Fruit fly (Drosophila melanogaster) whole organism, embryonic: ENCODE data around the gene CG31898.

ENCODE experiments used
- Asciz ChIP-seq: fragments of 200-800 bp; sonication (Bioruptor generic); optimal IDR thresholded peaks from 2 replicates; lab custom pipeline; 2017; ENCODE audit warnings: missing biosample characterization, mild to moderate bottlenecking, missing genetic modification characterization, missing genetic modification reagents
- Atf-2 ChIP-seq: fragments of 200-800 bp; sonication (Bioruptor generic); optimal IDR thresholded peaks from 2 replicates; lab custom pipeline; 2016; ENCODE audit warnings: missing biosample characterization, missing genetic modification characterization
- Bdp1 ChIP-seq: fragments of 200-800 bp; sonication (Bioruptor generic); optimal IDR thresholded peaks from 3 replicates; lab custom pipeline; 2016; ENCODE audit warnings: missing biosample characterization, missing genetic modification characterization
- CG11085 ChIP-seq: fragments of 200-800 bp; sonication (Bioruptor generic); IDR thresholded peaks from 2 replicates; pipeline ENCODE4 v1.3.6; 2022; ENCODE audit warnings: missing biosample characterization, missing genetic modification characterization
- CG15073 ChIP-seq: fragments of 200-800 bp; sonication (Bioruptor generic); optimal IDR thresholded peaks from 2 replicates; lab custom pipeline; 2016; ENCODE audit warnings: missing biosample characterization, missing genetic modification characterization
- CG16779 ChIP-seq: fragments of 200-800 bp; sonication (Bioruptor generic); IDR thresholded peaks from 2 replicates; pipeline ENCODE4 v1.3.6; 2022; ENCODE audit warnings: missing biosample characterization, missing genetic modification characterization
- CG16813 ChIP-seq: fragments of 200-800 bp; sonication (Bioruptor generic); IDR thresholded peaks from 3 replicates; pipeline ENCODE4 v1.3.6; 2022; ENCODE audit warnings: missing biosample characterization, missing genetic modification characterization; ENCODE audit not compliant: partially characterized antibody
- CG18011 ChIP-seq: fragments of 200-800 bp; sonication (Bioruptor generic); optimal IDR thresholded peaks from 2 replicates; lab custom pipeline; 2017; ENCODE audit warnings: missing biosample characterization, missing genetic modification characterization, mild to moderate bottlenecking, moderate library complexity, missing genotype
- CG2678 ChIP-seq: fragments of 200-800 bp; sonication (Bioruptor generic); optimal IDR thresholded peaks from 3 replicates; lab custom pipeline; 2019; ENCODE audit warnings: missing biosample characterization, mild to moderate bottlenecking, missing genetic modification characterization, moderate library complexity
- CG30403 ChIP-seq: fragments of 200-800 bp; sonication (Bioruptor generic); optimal IDR thresholded peaks from 3 replicates; lab custom pipeline; 2016; ENCODE audit warnings: missing biosample characterization, missing genetic modification characterization
- CG3065 ChIP-seq: fragments of 200-800 bp; sonication (Bioruptor generic); optimal IDR thresholded peaks from 2 replicates; lab custom pipeline; 2016; ENCODE audit warnings: missing biosample characterization, missing genetic modification characterization
- CG34422 ChIP-seq: fragments of 200-800 bp; sonication (Bioruptor generic); IDR thresholded peaks from 3 replicates; pipeline ENCODE4 v1.3.6; 2022; ENCODE audit warnings: missing biosample characterization, missing genetic modification characterization
- CG3995 ChIP-seq: fragments of 200-800 bp; sonication (Bioruptor generic); optimal IDR thresholded peaks from 3 replicates; lab custom pipeline; 2016; ENCODE audit warnings: missing biosample characterization, missing genetic modification characterization
- CG6272 ChIP-seq: fragments of 200-800 bp; sonication (Bioruptor generic); IDR thresholded peaks from 2 replicates; pipeline ENCODE4 v1.3.6; 2022; ENCODE audit warnings: missing biosample characterization, missing genetic modification characterization
- CG6765 ChIP-seq: fragments of 200-800 bp; sonication (Bioruptor generic); optimal IDR thresholded peaks from 3 replicates; lab custom pipeline; 2017; ENCODE audit warnings: missing biosample characterization, mild to moderate bottlenecking, missing genetic modification characterization
- CG7372 ChIP-seq: fragments of 200-800 bp; sonication (Bioruptor generic); IDR thresholded peaks from 2 replicates; pipeline ENCODE4 v1.3.6; 2022; ENCODE audit warnings: missing biosample characterization, missing genetic modification characterization
- CG7839 ChIP-seq: fragments of 200-800 bp; sonication (Bioruptor generic); optimal IDR thresholded peaks from 3 replicates; lab custom pipeline; 2018; ENCODE audit warnings: missing biosample characterization, mild to moderate bottlenecking, missing genetic modification characterization, moderate library complexity
- Dbx ChIP-seq: fragments of 200-800 bp; sonication (Bioruptor generic); IDR thresholded peaks from 3 replicates; pipeline ENCODE4 v1.3.6; 2022; ENCODE audit warnings: missing biosample characterization, missing genetic modification characterization
- Deaf1 ChIP-seq: fragments of 200-800 bp; optimal IDR thresholded peaks from 3 replicates; lab custom pipeline; 2019; ENCODE audit warnings: missing biosample characterization, mild to moderate bottlenecking, missing genetic modification characterization, moderate library complexity
- Dll ChIP-seq: fragments of 200-800 bp; sonication (Bioruptor generic); IDR thresholded peaks from 4 replicates; pipeline ENCODE4 v1.3.6; 2022; ENCODE audit warnings: missing biosample characterization, missing genetic modification characterization; ENCODE audit not compliant: partially characterized antibody
- Doc2 ChIP-seq: fragments of 200-800 bp; sonication (Bioruptor generic); IDR thresholded peaks from 2 replicates; pipeline ENCODE4 v1.3.6; 2022; ENCODE audit warnings: missing biosample characterization, missing genetic modification characterization
- E2f1 ChIP-seq: fragments of 200-800 bp; sonication (Bioruptor generic); IDR thresholded peaks from 2 replicates; pipeline ENCODE4 v1.3.6; 2022; ENCODE audit warnings: missing biosample characterization, missing genetic modification characterization
- Fer2 ChIP-seq: fragments of 200-800 bp; sonication (Bioruptor generic); optimal IDR thresholded peaks from 2 replicates; lab custom pipeline; 2018; ENCODE audit warnings: missing biosample characterization, mild to moderate bottlenecking, missing genetic modification characterization, moderate library complexity
- HLH3B ChIP-seq: fragments of 200-800 bp; sonication (Bioruptor generic); IDR thresholded peaks from 2 replicates; pipeline ENCODE4 v1.3.6; 2022; ENCODE audit warnings: missing biosample characterization, missing genetic modification characterization
- HLHmδ ChIP-seq: fragments of 200-800 bp; sonication (Bioruptor generic); optimal IDR thresholded peaks from 2 replicates; lab custom pipeline; 2018; ENCODE audit warnings: missing biosample characterization, mild to moderate bottlenecking, missing genetic modification characterization, moderate library complexity
- HmgD ChIP-seq: fragments of 200-800 bp; sonication (Bioruptor generic); optimal IDR thresholded peaks from 3 replicates; lab custom pipeline; 2016; ENCODE audit warnings: missing biosample characterization, missing genetic modification characterization
- Mad ChIP-seq: fragments of 200-800 bp; sonication (Bioruptor generic); optimal IDR thresholded peaks from 2 replicates; lab custom pipeline; 2016; ENCODE audit warnings: missing biosample characterization, missing genetic modification characterization
- NC2α ChIP-seq: fragments of 200-800 bp; sonication (Bioruptor generic); optimal IDR thresholded peaks from 2 replicates; lab custom pipeline; 2016; ENCODE audit warnings: missing biosample characterization, missing genetic modification characterization
- Nf-YC ChIP-seq: fragments of 200-800 bp; optimal IDR thresholded peaks from 3 replicates; lab custom pipeline; 2019; ENCODE audit warnings: missing biosample characterization, mild to moderate bottlenecking, missing genetic modification characterization, moderate library complexity
- Spps ChIP-seq: fragments of 200-800 bp; sonication (Bioruptor generic); optimal IDR thresholded peaks from 2 replicates; lab custom pipeline; 2018; ENCODE audit warnings: missing biosample characterization, mild to moderate bottlenecking, missing genetic modification characterization
- Trl ChIP-seq, 3 experiments: fragments of >200 bp in 2 of 3; fragments of 200-800 bp in 1 of 3; sonication (Bioruptor generic) in 1 of 3; optimal IDR thresholded peaks; 2 replicates in 1 of 3; 3 replicates in 2 of 3; lab custom pipeline; 2016 to 2017; ENCODE audit warnings: missing biosample characterization in 1 of 3, missing genetic modification characterization in 1 of 3
- ab ChIP-seq: fragments of 200-800 bp; sonication (Bioruptor generic); optimal IDR thresholded peaks from 2 replicates; lab custom pipeline; 2016; ENCODE audit warnings: missing biosample characterization, missing genetic modification characterization
- ash1 ChIP-seq: fragments of 200-800 bp; sonication (Bioruptor generic); optimal IDR thresholded peaks from 2 replicates; lab custom pipeline; 2018; ENCODE audit warnings: missing biosample characterization, mild to moderate bottlenecking, missing genetic modification characterization
- ato ChIP-seq: fragments of 200-800 bp; sonication (Bioruptor generic); IDR thresholded peaks from 2 replicates; pipeline ENCODE4 v1.3.6; 2022; ENCODE audit warnings: missing biosample characterization, missing genetic modification characterization; ENCODE audit not compliant: partially characterized antibody
- cas ChIP-seq: fragments of 200-800 bp; sonication (Bioruptor generic); IDR thresholded peaks from 2 replicates; pipeline ENCODE4 v1.3.6; 2022; ENCODE audit warnings: missing biosample characterization, missing genetic modification characterization
- ci ChIP-seq: fragments of 200-800 bp; sonication (Bioruptor generic); IDR thresholded peaks from 3 replicates; pipeline ENCODE4 v1.3.6; 2022; ENCODE audit warnings: missing biosample characterization, missing genetic modification characterization
- croc ChIP-seq: fragments of 200-800 bp; sonication (Bioruptor generic); conservative IDR thresholded peaks from 3 replicates; pipeline ENCODE4 v1.3.6; 2022; ENCODE audit warnings: missing biosample characterization, missing genetic modification characterization
- danr ChIP-seq: fragments of 200-800 bp; sonication (Bioruptor generic); IDR thresholded peaks from 2 replicates; pipeline ENCODE4 v1.3.6; 2022; ENCODE audit warnings: missing biosample characterization, missing genetic modification characterization
- hbn ChIP-seq: fragments of 200-800 bp; sonication (Bioruptor generic); IDR thresholded peaks from 2 replicates; pipeline ENCODE4 v1.3.6; 2022; ENCODE audit warnings: missing biosample characterization, missing genetic modification characterization; ENCODE audit not compliant: partially characterized antibody
- odd ChIP-seq: fragments of 200-800 bp; sonication (Bioruptor generic); optimal IDR thresholded peaks from 2 replicates; lab custom pipeline; 2017; ENCODE audit warnings: missing biosample characterization, mild to moderate bottlenecking, missing genetic modification characterization
- peb ChIP-seq: fragments of 200-800 bp; sonication (Bioruptor generic); IDR thresholded peaks from 2 replicates; pipeline ENCODE4 v1.3.6; 2022; ENCODE audit warnings: missing biosample characterization, missing genetic modification characterization
- pnt ChIP-seq: fragments of 200-800 bp; sonication (Bioruptor generic); optimal IDR thresholded peaks from 3 replicates; lab custom pipeline; 2016; ENCODE audit warnings: missing biosample characterization, missing genetic modification characterization
- rib ChIP-seq: fragments of 200-800 bp; sonication (Bioruptor generic); IDR thresholded peaks from 2 replicates; pipeline ENCODE4 v1.3.6; 2022; ENCODE audit warnings: missing biosample characterization, missing genetic modification characterization
- row ChIP-seq: fragments of 200-800 bp; sonication (Bioruptor generic); IDR thresholded peaks from 3 replicates; pipeline ENCODE4 v1.3.6; 2022; ENCODE audit warnings: missing biosample characterization, missing genetic modification characterization
- sim ChIP-seq: fragments of 200-800 bp; sonication (Bioruptor generic); IDR thresholded peaks from 2 replicates; pipeline ENCODE4 v1.3.6; 2022; ENCODE audit warnings: missing biosample characterization, missing genetic modification characterization
- slbo ChIP-seq: fragments of 200-800 bp; sonication (Bioruptor generic); IDR thresholded peaks from 2 replicates; pipeline ENCODE4 v1.3.6; 2022; ENCODE audit warnings: missing biosample characterization, missing genetic modification characterization
- stc ChIP-seq: fragments of 200-800 bp; sonication (Bioruptor generic); IDR thresholded peaks from 2 replicates; pipeline ENCODE4 v1.3.6; 2022; ENCODE audit warnings: missing biosample characterization, missing genetic modification characterization
- stwl ChIP-seq: fragments of 200-800 bp; sonication (Bioruptor generic); optimal IDR thresholded peaks from 3 replicates; lab custom pipeline; 2018; ENCODE audit warnings: missing biosample characterization, mild to moderate bottlenecking, missing genetic modification characterization, moderate library complexity
- toy ChIP-seq: fragments of 200-800 bp; sonication (Bioruptor generic); IDR thresholded peaks from 2 replicates; pipeline ENCODE4 v1.3.6; 2022; ENCODE audit warnings: missing biosample characterization, missing genetic modification characterization
- ttk ChIP-seq: fragments of 200-800 bp; sonication (Bioruptor generic); IDR thresholded peaks from 2 replicates; pipeline ENCODE4 v2.1.2; 2022; ENCODE audit warnings: missing biosample characterization, missing genetic modification characterization
- zen2 ChIP-seq: fragments of 200-800 bp; sonication (Bioruptor generic); IDR thresholded peaks from 3 replicates; pipeline ENCODE4 v1.3.6; 2022; ENCODE audit warnings: missing biosample characterization, missing genetic modification characterization; ENCODE audit not compliant: partially characterized antibody

CG31898 gene

dm6 chr2L:8403286-8404270 is 3.4 kb downstream of the CG31898 start, which contains the start of gene emb (continued):
- TF ChIP-seq zen2 (GFP tag; lab: Robert Waterston, UW) (peak; percentile 93), Nf-YC (tag; lab: Kevin White, UChicago) (no peak), E2f1 (no peak), HmgD (peak; percentile 90), CG30403 (GFP tag; lab: Kevin White, UChicago) (peak; percentile 47), peb (GFP tag; lab: Robert Waterston, UW) (no peak), pnt (GFP tag; lab: Kevin White, UChicago) (no peak), row (GFP tag; lab: Robert Waterston, UW) (peak; percentile 76), Dll (GFP tag; lab: Robert Waterston, UW) (peak; percentile 94), croc (no peak), toy (GFP tag; lab: Robert Waterston, UW) (no peak), odd (GFP tag; lab: Kevin White, UChicago) (no peak), rib (GFP tag; lab: Robert Waterston, UW) (peak; percentile 75), Asciz (no peak), ab (GFP tag; lab: Kevin White, UChicago) (no peak), Fer2 (tag; lab: Kevin White, UChicago) (no peak), CG18011 (GFP tag; lab: Kevin White, UChicago) (no peak), CG7839 (no peak), NC2α (GFP tag; lab: Kevin White, UChicago) (no peak), CG15073 (GFP tag; lab: Kevin White, UChicago) (no peak), stwl (peak; percentile 98), CG7372 (no peak), Dbx (0 out of 3 replicates have a peak, but pooled peaks have one; percentile 57), slbo (GFP tag; lab: Robert Waterston, UW) (peak; percentile 55), Spps (tag; lab: Kevin White, UChicago) (no peak), CG2678 (tag; lab: Kevin White, UChicago) (no peak), HLHmδ (peak; percentile 12), CG6765 (GFP tag; lab: Kevin White, UChicago) (no peak), CG3065 (GFP tag; lab: Kevin White, UChicago) (no peak), Mad (GFP tag; lab: Kevin White, UChicago) (peak; percentile 65), danr (no peak), Deaf1 (tag; lab: Kevin White, UChicago) (no peak), CG3995 (peak; percentile 47), ttk (GFP tag; lab: Robert Waterston, UW) (no peak)

- no peak for TF ChIP-seq hbn
- TF ChIP-seq ci (GFP tag; lab: Robert Waterston, UW) = no peak
- TF ChIP-seq cas (GFP tag; lab: Robert Waterston, UW) = 0 out of 2 replicates have a peak, but pooled peaks have one; percentile 17
- peak in 1 of 2 experiments; percentile 52 for TF ChIP-seq Trl (optimal IDR thresholded peaks at IDR 0.05; lab: Kevin White, UChicago)
- TF ChIP-seq Trl (GFP tag; optimal IDR thresholded peaks at IDR 0.05; lab: Kevin White, UChicago) = no peak
- no peak for TF ChIP-seq stc (GFP tag; lab: Robert Waterston, UW)
- TF ChIP-seq Doc2 (GFP tag; lab: Robert Waterston, UW) = no peak
- TF ChIP-seq CG6272 (GFP tag; lab: Robert Waterston, UW) = no peak
- no peak for TF ChIP-seq ash1 (GFP tag; lab: Kevin White, UChicago)
- no peak for TF ChIP-seq Atf-2
- 0 out of 2 replicates have a peak, but pooled peaks have one; percentile 14 for TF ChIP-seq HLH3B
- TF ChIP-seq CG16779 (GFP tag; lab: Robert Waterston, UW) = no peak
- no peak for TF ChIP-seq CG11085 (GFP tag; lab: Robert Waterston, UW)
- no peak for TF ChIP-seq sim (GFP tag; lab: Robert Waterston, UW)
- TF ChIP-seq CG34422 (GFP tag; lab: Robert Waterston, UW) = no peak
- TF ChIP-seq Bdp1 (GFP tag; lab: Kevin White, UChicago) = no peak
- TF ChIP-seq CG16813 = no peak
- TF ChIP-seq ato = peak; percentile 46; the same call in 1 of the 2 replicates
Observed at dm6 chr2L:8411530-8411929, 11.3 kb downstream of the CG31898 start, which contains the start of gene Naglu. Gene Naglu (minus strand): TSS chr2L:8411868.
